Fruit fly (Drosophila melanogaster) whole organism, prepupa: ENCODE data around the gene Obp84a.

Experiments used
- Blimp-1 ChIP-seq: fragments of 200-800 bp; sonication (Bioruptor generic); optimal IDR thresholded peaks from 3 replicates; lab custom pipeline; 2017; ENCODE audit warnings: missing biosample characterization, missing genetic modification characterization, mild to moderate bottlenecking, moderate library complexity, missing genetic modification reagents
- CG10631 ChIP-seq: fragments of 200-800 bp; sonication (Bioruptor generic); optimal IDR thresholded peaks from 2 replicates; lab custom pipeline; 2016; ENCODE audit warnings: missing biosample characterization, missing genetic modification characterization
- CG10669 ChIP-seq: fragments of 200-800 bp; sonication (Bioruptor generic); optimal IDR thresholded peaks from 3 replicates; lab custom pipeline; 2018; ENCODE audit warnings: missing biosample characterization, mild to moderate bottlenecking, missing genetic modification characterization, moderate library complexity
- CG11294 ChIP-seq: fragments of 200-800 bp; sonication (Bioruptor generic); IDR thresholded peaks from 2 replicates; pipeline ENCODE4 v1.3.6; 2022; ENCODE audit warnings: missing biosample characterization, missing genetic modification characterization
- CG11762 ChIP-seq: fragments of 200-800 bp; sonication (Bioruptor generic); optimal IDR thresholded peaks from 3 replicates; lab custom pipeline; 2016; ENCODE audit warnings: missing biosample characterization, missing genetic modification characterization; ENCODE audit not compliant: insufficient read depth
- CG11902 ChIP-seq: fragments of 200-800 bp; sonication (Bioruptor generic); optimal IDR thresholded peaks from 3 replicates; lab custom pipeline; 2016; ENCODE audit warnings: missing biosample characterization, missing genetic modification characterization
- CG15336 ChIP-seq: fragments of 200-800 bp; sonication (Bioruptor generic); IDR thresholded peaks from 2 replicates; pipeline ENCODE4 v1.3.6; 2022; ENCODE audit warnings: missing biosample characterization, missing genetic modification characterization
- CG1621 ChIP-seq: fragments of 200-800 bp; sonication (Bioruptor generic); optimal IDR thresholded peaks from 3 replicates; lab custom pipeline; 2018; ENCODE audit warnings: missing biosample characterization, mild to moderate bottlenecking, missing genetic modification characterization
- CG16779 ChIP-seq: fragments of 200-800 bp; sonication (Bioruptor generic); optimal IDR thresholded peaks from 3 replicates; lab custom pipeline; 2017; ENCODE audit warnings: missing biosample characterization, mild to moderate bottlenecking, missing genetic modification characterization
- CG31627 ChIP-seq: fragments of 200-800 bp; sonication (Bioruptor generic); optimal IDR thresholded peaks from 3 replicates; lab custom pipeline; 2016; ENCODE audit warnings: missing biosample characterization, missing genetic modification characterization
- CG34406 ChIP-seq: fragments of 200-800 bp; sonication (Bioruptor generic); optimal IDR thresholded peaks from 3 replicates; lab custom pipeline; 2016; ENCODE audit warnings: missing biosample characterization, missing genetic modification characterization
- CG3919 ChIP-seq: fragments of 200-800 bp; sonication (Bioruptor generic); optimal IDR thresholded peaks from 3 replicates; lab custom pipeline; 2016; ENCODE audit warnings: missing biosample characterization, missing genetic modification characterization
- CG6276 ChIP-seq: fragments of 200-800 bp; sonication (Bioruptor generic); optimal IDR thresholded peaks from 2 replicates; lab custom pipeline; 2017; ENCODE audit warnings: missing biosample characterization, mild to moderate bottlenecking, missing genetic modification characterization
- CG6792 ChIP-seq: fragments of 200-800 bp; sonication (Bioruptor generic); optimal IDR thresholded peaks from 3 replicates; lab custom pipeline; 2016; ENCODE audit warnings: missing biosample characterization, missing genetic modification characterization
- CG6854 ChIP-seq: fragments of 200-800 bp; sonication (Bioruptor generic); optimal IDR thresholded peaks from 2 replicates; lab custom pipeline; 2017; ENCODE audit warnings: missing biosample characterization, mild to moderate bottlenecking, missing genetic modification characterization
- CG8119 ChIP-seq: fragments of 200-800 bp; sonication (Bioruptor generic); IDR thresholded peaks from 3 replicates; pipeline ENCODE4 v1.3.6; 2022; ENCODE audit warnings: missing biosample characterization, missing genetic modification characterization
- CG8319 ChIP-seq: fragments of 200-800 bp; sonication (Bioruptor generic); optimal IDR thresholded peaks from 3 replicates; lab custom pipeline; 2016; ENCODE audit warnings: missing biosample characterization, missing genetic modification characterization
- CG9139 ChIP-seq: fragments of 200-800 bp; sonication (Bioruptor generic); optimal IDR thresholded peaks from 3 replicates; lab custom pipeline; 2017; ENCODE audit warnings: missing biosample characterization, mild to moderate bottlenecking, missing genetic modification characterization
- Eip78C ChIP-seq: fragments of 200-800 bp; sonication (Bioruptor generic); peaks from one replicate; lab custom pipeline; 2016; ENCODE audit warnings: missing biosample characterization, missing genetic modification characterization
- Eip93F ChIP-seq: fragments of 200-800 bp; sonication (Bioruptor generic); optimal IDR thresholded peaks from 2 replicates; lab custom pipeline; 2016; ENCODE audit warnings: missing biosample characterization, mild to moderate bottlenecking, missing genetic modification characterization
- Ets21C ChIP-seq: fragments of 200-800 bp; sonication (Bioruptor generic); optimal IDR thresholded peaks from 3 replicates; lab custom pipeline; 2016; ENCODE audit warnings: missing biosample characterization, missing genetic modification characterization
- Gug ChIP-seq: fragments of 200-800 bp; sonication (Bioruptor generic); IDR thresholded peaks from 2 replicates; pipeline ENCODE4 v1.3.6; 2022; ENCODE audit warnings: missing biosample characterization, missing genetic modification characterization
- Hr38 ChIP-seq: sonication (Bioruptor generic); optimal IDR thresholded peaks from 2 replicates; lab custom pipeline; 2016; ENCODE audit warnings: missing biosample characterization, missing genetic modification characterization
- Hr39 ChIP-seq: fragments of 200-800 bp; sonication (Bioruptor generic); optimal IDR thresholded peaks from 2 replicates; lab custom pipeline; 2016; ENCODE audit warnings: missing biosample characterization, missing genetic modification characterization
- Hr4 ChIP-seq: fragments of 200-800 bp; sonication (Bioruptor generic); optimal IDR thresholded peaks from 3 replicates; lab custom pipeline; 2016; ENCODE audit warnings: missing biosample characterization, missing genetic modification characterization
- Lpt ChIP-seq: fragments of 200-800 bp; sonication (Bioruptor generic); optimal IDR thresholded peaks from 3 replicates; lab custom pipeline; 2016; ENCODE audit warnings: missing biosample characterization, missing genetic modification characterization
- Met ChIP-seq: fragments of 200-800 bp; sonication (Bioruptor generic); optimal IDR thresholded peaks from 3 replicates; lab custom pipeline; 2016; ENCODE audit warnings: missing biosample characterization, missing genetic modification characterization
- OdsH ChIP-seq: fragments of 200-800 bp; sonication (Bioruptor generic); optimal IDR thresholded peaks from 3 replicates; lab custom pipeline; 2016; ENCODE audit warnings: missing biosample characterization, missing genetic modification characterization
- Smox ChIP-seq: fragments of 200-800 bp; sonication (Bioruptor generic); optimal IDR thresholded peaks from 3 replicates; lab custom pipeline; 2016; ENCODE audit warnings: missing biosample characterization, missing genetic modification characterization
- Sox102F ChIP-seq: fragments of 200-800 bp; sonication (Bioruptor generic); optimal IDR thresholded peaks from 2 replicates; lab custom pipeline; 2016; ENCODE audit warnings: missing biosample characterization, mild to moderate bottlenecking, missing genetic modification characterization
- Sox14 ChIP-seq: fragments of 200-800 bp; sonication (Bioruptor generic); optimal IDR thresholded peaks from 3 replicates; lab custom pipeline; 2016; ENCODE audit warnings: missing biosample characterization, missing genetic modification characterization
- achi ChIP-seq: fragments of 200-800 bp; sonication (Bioruptor generic); optimal IDR thresholded peaks from 3 replicates; lab custom pipeline; 2016; ENCODE audit warnings: missing biosample characterization, missing genetic modification characterization
- acj6 ChIP-seq: fragments of 200-800 bp; sonication (Bioruptor generic); optimal IDR thresholded peaks from 3 replicates; lab custom pipeline; 2016; ENCODE audit warnings: missing biosample characterization, missing genetic modification characterization
- cyc ChIP-seq: fragments of 200-800 bp; sonication (Bioruptor generic); optimal IDR thresholded peaks from 3 replicates; lab custom pipeline; 2016; ENCODE audit warnings: missing biosample characterization, missing genetic modification characterization
- dac ChIP-seq: fragments of 200-800 bp; sonication (Bioruptor generic); optimal IDR thresholded peaks from 2 replicates; lab custom pipeline; 2017; ENCODE audit warnings: missing biosample characterization, mild to moderate bottlenecking, missing genetic modification characterization
- dsx ChIP-seq: fragments of 200-800 bp; optimal IDR thresholded peaks from 3 replicates; lab custom pipeline; 2019; ENCODE audit warnings: missing biosample characterization, mild to moderate bottlenecking, missing genetic modification characterization, moderate library complexity; ENCODE audit not compliant: poor library complexity, severe bottlenecking
- eg ChIP-seq: fragments of 200-800 bp; sonication (Bioruptor generic); IDR thresholded peaks from 3 replicates; pipeline ENCODE4 v1.3.6; 2022; ENCODE audit warnings: missing biosample characterization, missing genetic modification characterization
- fd85E ChIP-seq: fragments of 200-800 bp; sonication (Bioruptor generic); optimal IDR thresholded peaks from 3 replicates; lab custom pipeline; 2016; ENCODE audit warnings: missing biosample characterization, missing genetic modification characterization
- fkh ChIP-seq: fragments of 200-800 bp; sonication (Bioruptor generic); optimal IDR thresholded peaks from 3 replicates; lab custom pipeline; 2017; ENCODE audit warnings: missing biosample characterization, mild to moderate bottlenecking, missing genetic modification characterization, moderate library complexity
- lz ChIP-seq: fragments of 200-800 bp; sonication (Bioruptor generic); optimal IDR thresholded peaks from 3 replicates; lab custom pipeline; 2016; ENCODE audit warnings: missing biosample characterization, missing genetic modification characterization
- salr ChIP-seq, 2 experiments: fragments of 200-800 bp; sonication (Bioruptor generic); optimal IDR thresholded peaks; 3 replicates each; lab custom pipeline; 2016 to 2018; ENCODE audit warnings: missing biosample characterization in 2 of 2, missing genetic modification characterization in 2 of 2, mild to moderate bottlenecking in 1 of 2
- ss ChIP-seq, 2 experiments: fragments of 200-800 bp; sonication (Bioruptor generic); optimal IDR thresholded peaks; 2 replicates in 1 of 2; 3 replicates in 1 of 2; lab custom pipeline; 2017 to 2018; ENCODE audit warnings: mild to moderate bottlenecking in 2 of 2, missing biosample characterization in 2 of 2, missing genetic modification characterization in 2 of 2, moderate library complexity in 1 of 2
- svp ChIP-seq: fragments of 200-800 bp; sonication (Bioruptor generic); peaks from one replicate; lab custom pipeline; 2016; ENCODE audit warnings: missing biosample characterization, missing genetic modification characterization
- topi ChIP-seq: fragments of 200-800 bp; sonication (Bioruptor generic); optimal IDR thresholded peaks from 3 replicates; lab custom pipeline; 2016; ENCODE audit warnings: missing biosample characterization, missing genetic modification characterization
- vri ChIP-seq: fragments of 200-800 bp; sonication (Bioruptor generic); optimal IDR thresholded peaks from 3 replicates; lab custom pipeline; 2016; ENCODE audit warnings: missing biosample characterization, mild to moderate bottlenecking, missing genetic modification characterization

The Obp84a gene

DNA sequence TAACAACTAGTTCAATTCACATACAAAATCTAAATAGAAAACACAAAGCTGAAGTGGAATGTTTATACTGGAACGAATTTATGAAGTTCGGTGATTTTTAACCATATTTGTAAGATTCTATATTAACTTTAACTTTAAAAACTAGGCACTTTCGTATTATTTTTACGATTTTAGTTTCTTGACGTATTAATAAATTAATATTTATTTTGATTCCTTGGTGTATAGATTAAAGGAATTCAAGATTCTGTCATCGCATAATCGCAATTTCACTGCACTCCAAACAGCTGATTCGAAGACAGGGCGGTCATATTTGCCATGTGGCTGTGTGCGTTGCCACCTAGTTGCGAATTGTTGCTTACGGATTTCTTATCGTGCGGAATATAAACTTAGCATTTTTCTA, 2.3 kb downstream of the Obp84a start, which contains the start of the genes CG1227 and Dtwd2 (continued):
- TF ChIP-seq CG8319 (GFP tag; lab: Kevin White, UChicago) (peak; percentile 84), CG34406 (GFP tag; lab: Kevin White, UChicago) (peak; percentile 96), Ets21C (GFP tag; lab: Kevin White, UChicago) (peak; percentile 81), Eip78C (GFP tag; lab: Kevin White, UChicago) (peak; percentile 99), CG3919 (GFP tag; lab: Kevin White, UChicago) (peak; percentile 96), CG6854 (GFP tag; lab: Kevin White, UChicago) (no peak), Hr4 (peak; percentile 94), lz (peak; percentile 93), CG11902 (GFP tag; lab: Kevin White, UChicago) (peak; percentile 75), Lpt (GFP tag; lab: Kevin White, UChicago) (peak; percentile 92), eg (GFP tag; lab: Robert Waterston, UW) (peak; percentile 99), CG1621 (tag; lab: Kevin White, UChicago) (peak; percentile 91), Hr38 (GFP tag; lab: Kevin White, UChicago) (no peak), cyc (peak; percentile 86), Hr39 (GFP tag; lab: Kevin White, UChicago) (peak; percentile 82), CG31627 (peak; percentile 88), CG11762 (GFP tag; lab: Kevin White, UChicago) (peak; percentile 94), ss (GFP tag; optimal IDR thresholded peaks at IDR 0.05; lab: Kevin White, UChicago) (peak; percentile 89 to 96), Met (peak; percentile 92), CG16779 (tag; lab: Kevin White, UChicago) (peak; percentile 93), Sox14 (GFP tag; lab: Kevin White, UChicago) (peak; percentile 90), vri (GFP tag; lab: Kevin White, UChicago) (no peak), acj6 (GFP tag; lab: Kevin White, UChicago) (peak; percentile 94), dsx (GFP tag; lab: Kevin White, UChicago) (peak; percentile 96), Sox102F (peak; percentile 90), OdsH (peak; percentile 96), CG6276 (peak; percentile 95), CG9139 (GFP tag; lab: Kevin White, UChicago) (peak; percentile 91), CG10669 (GFP tag; lab: Kevin White, UChicago) (peak; percentile 94), CG11294 (GFP tag; lab: Robert Waterston, UW) (peak; percentile 95), fkh (GFP tag; lab: Kevin White, UChicago) (no peak), Gug (GFP tag; lab: Robert Waterston, UW) (peak; percentile 95), CG10631 (peak; percentile 94), CG8119 (GFP tag; lab: Robert Waterston, UW) (peak; percentile 98), fd85E (GFP tag; lab: Kevin White, UChicago) (peak; percentile 77), Smox (GFP tag; lab: Kevin White, UChicago) (peak; percentile 92)

dm6 chr3R:7246889-7247288, 4.9 kb downstream of the Obp84a start, which contains the start of the genes Noc3 and CG10053:
Noc3 (minus strand) TSS chr3R:7246969.
CG10053 (plus strand) TSS chr3R:7247090.
- TF ChIP-seq dac (GFP tag; lab: Kevin White, UChicago): no peak

DNA sequence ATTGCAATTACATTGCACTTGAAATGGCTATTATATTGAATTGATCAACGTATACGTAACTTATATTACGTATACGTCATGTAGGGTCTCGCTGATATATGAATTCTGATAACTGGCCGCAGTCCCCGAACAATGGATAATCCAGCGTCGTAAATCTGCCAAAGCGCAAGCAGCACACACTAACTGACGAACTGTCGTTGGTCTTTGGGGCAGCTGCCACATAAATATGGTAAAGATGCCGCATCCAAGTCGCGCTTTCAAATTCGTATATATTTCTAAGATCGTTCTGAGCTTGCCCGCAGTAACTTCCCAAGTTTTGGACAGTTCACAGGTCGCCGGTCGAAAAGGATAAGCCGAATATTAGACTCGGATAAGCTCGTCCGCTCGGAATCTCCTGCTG, 10.3 kb downstream of the Obp84a start, which contains the start of gene CG14607:
CG14607 (plus strand) TSS at position 301 of the 400 bp plus-strand sequence.
- TF ChIP-seq cyc (no peak), CG9139 (GFP tag; lab: Kevin White, UChicago) (no peak), Blimp-1 (no peak), CG6792 (GFP tag; lab: Kevin White, UChicago) (no peak), salr (GFP tag; optimal IDR thresholded peaks at IDR 0.05; lab: Kevin White, UChicago) (no peak), CG15336 (GFP tag; lab: Robert Waterston, UW) (no peak), CG6276 (no peak), fkh (GFP tag; lab: Kevin White, UChicago) (no peak), Hr4 (no peak), achi (GFP tag; lab: Kevin White, UChicago) (no peak), dsx (GFP tag; lab: Kevin White, UChicago) (no peak), Hr39 (GFP tag; lab: Kevin White, UChicago) (no peak), topi (GFP tag; lab: Kevin White, UChicago) (no peak), CG31627 (no peak), svp (GFP tag; lab: Kevin White, UChicago) (no peak), Eip93F (GFP tag; lab: Kevin White, UChicago) (no peak)
